Worm (Caenorhabditis elegans) whole organism, dauer: ENCODE data around the gene F40F9.10.

ENCODE experiments used
- unc-62 ChIP-seq: sonication (generic microtip); optimal IDR thresholded peaks from 2 replicates; lab custom pipeline; 2017; ENCODE audit warnings: missing biosample characterization, missing genetic modification reagents, missing genetic modification characterization

The F40F9.10 gene

DNA sequence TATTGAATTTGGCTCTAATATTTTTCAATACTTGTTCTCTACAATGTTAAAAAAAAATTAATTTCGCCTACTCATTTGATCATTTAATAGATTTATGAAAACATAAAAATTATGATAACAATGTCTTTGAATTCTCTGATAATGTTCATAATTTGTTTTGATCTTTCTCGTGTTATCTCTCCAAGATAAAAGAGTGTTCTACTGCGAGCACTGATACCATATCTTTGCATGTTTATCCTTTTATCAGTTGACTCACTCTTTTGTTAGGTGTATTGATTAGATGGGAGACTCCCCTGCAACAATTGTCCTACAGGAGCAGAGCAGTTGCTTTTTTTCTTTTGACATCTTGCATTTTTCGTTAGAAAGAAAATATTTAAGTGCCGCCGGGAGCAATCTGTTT lies 14.2 kb downstream of the F40F9.10 start:
- TF ChIP-seq unc-62 (GFP tag; lab: Kevin White, UChicago): no peak

DNA sequence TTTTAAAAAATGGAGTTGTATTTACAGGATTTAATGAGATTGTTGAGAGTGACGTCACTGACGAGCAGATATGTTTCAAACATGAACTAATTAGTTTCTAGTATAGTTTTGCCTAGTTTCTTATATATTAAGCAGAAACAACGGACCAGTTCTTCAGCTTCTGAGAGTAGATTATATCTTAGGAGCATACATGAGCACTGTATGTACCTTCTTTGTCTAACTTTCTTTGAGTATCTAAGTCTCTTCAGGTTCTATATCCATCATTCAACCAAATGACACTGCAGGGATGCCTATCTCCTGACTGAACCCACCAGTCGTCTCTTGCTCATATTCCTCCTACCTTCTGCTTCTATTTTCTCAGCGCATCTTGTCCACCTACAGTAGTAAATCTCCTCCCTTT lies 16.7 kb downstream of the F40F9.10 start, which contains the start of gene her-1:
Gene her-1 (plus strand): TSS at position 301 of the 400 bp plus-strand sequence.
- TF ChIP-seq unc-62 (GFP tag; lab: Kevin White, UChicago): no peak

DNA sequence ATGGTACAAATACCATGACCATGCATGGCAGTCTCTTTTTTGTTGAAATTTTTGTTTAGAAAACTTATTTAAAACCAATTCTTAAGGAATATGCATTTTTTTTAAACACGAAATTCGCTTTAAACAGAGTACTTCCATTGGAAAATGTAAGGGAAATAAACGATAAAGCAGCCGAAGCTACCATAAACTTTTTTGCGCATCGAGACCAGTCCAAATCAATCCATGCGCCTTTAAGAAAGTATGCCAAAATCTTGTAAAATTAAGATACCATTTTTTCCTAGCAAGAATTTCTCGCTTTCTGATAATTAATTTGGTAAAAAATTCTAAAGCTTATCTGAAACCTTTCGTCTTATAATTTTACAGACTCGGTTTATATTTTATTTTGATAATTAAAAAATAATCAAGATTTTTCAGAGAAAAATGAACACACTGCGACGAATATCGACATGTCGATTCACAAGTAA lies 20.8 kb downstream of the F40F9.10 start, which contains the start of gene ZK287.7:
Gene ZK287.7 (plus strand): TSS at position 414 of the 464 bp plus-strand sequence.
- TF ChIP-seq unc-62 (GFP tag; lab: Kevin White, UChicago): no peak

DNA sequence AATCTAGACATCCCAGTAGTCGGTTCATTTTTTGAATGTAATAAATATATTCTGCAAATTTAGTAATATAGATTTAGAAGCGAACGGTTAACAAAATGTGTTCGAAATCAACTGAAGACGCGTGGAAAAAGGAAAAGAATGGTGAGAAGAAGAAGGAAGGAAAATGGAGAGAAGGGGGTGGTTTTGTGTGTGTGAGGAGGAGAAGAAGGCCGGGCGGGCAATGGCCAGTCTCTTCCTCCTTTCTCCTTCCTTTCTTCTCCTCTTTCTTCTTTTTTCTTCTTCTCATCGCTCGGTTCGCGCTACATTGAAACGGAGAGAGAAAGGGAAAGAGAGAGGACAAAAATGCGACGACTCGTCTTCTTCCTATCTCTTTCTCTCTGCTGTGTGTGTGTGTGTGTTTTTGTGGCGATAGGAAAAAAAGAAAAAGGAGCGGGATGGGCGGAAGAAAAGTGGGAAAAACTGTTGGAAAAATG lies 21.3 kb downstream of the F40F9.10 start, which contains the start of gene ztf-9:
Gene ztf-9 (minus strand): TSS at position 51 of the 473 bp plus-strand sequence.
- no peak for TF ChIP-seq unc-62 (GFP tag; lab: Kevin White, UChicago)

DNA sequence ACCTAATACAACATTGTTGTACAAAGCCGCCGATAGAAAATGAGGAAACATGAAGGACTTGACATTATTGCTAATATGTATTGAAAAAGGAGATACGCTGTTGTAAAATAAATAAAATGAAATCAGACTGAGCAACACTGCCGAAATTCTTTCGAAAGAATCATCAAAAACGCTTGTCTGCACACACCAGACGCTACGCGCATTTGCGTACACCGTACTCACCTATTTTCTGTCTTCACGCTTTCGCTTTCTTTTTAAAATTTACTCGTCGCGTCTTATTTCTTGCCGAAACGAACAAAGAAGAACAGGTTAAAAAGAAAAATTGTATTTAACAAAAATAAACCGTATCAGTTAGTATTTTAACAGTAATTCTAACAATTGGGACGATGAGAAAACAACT lies 22.7 kb downstream of the F40F9.10 start:
- TF ChIP-seq unc-62 (GFP tag; lab: Kevin White, UChicago): no peak

DNA sequence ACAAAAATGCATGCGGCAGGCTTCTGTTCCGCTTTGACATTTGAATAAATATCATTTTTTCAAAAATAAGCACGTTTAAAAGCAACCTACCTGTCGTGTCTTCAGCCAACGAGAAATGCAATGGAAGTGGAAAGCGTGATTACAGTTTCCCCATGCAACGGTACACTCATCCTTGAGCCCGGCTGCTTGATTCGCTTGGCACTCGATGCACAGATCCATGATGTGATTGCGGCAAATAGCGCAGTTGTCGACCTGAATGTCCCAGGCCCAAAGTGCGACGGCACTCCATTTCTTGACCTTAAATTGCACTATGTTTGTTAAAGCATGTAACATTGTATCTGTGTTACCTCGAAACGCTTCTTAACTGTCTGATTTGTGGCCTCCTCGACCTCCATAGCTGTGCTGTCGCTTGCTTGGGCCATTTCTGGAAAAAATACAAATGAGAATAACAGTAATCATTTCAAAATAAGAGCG lies 23.3 kb downstream of the F40F9.10 start, which contains the start of gene rbx-1:
Gene rbx-1 (minus strand): TSS at position 424 of the 474 bp plus-strand sequence.
- no peak for TF ChIP-seq unc-62 (GFP tag; lab: Kevin White, UChicago)

DNA sequence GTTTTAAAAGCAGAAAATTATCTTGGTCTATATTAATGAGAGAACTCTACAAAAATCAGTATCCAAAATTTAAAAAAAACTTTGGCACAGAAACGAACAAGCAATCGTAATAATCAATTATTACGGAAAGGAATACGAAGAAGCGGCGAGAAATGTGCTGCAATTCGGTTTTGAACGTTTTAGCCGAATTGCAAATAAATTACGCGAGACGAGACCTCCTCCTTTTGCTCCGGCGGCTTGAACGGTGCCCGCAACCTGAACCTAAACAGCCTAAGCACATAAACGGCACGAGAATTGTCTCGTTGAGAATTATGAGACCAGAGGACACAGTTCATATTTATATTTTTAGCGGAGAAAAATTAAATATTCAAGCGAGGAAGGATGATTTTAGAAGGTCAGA lies 24.1 kb downstream of the F40F9.10 start:
- no peak for TF ChIP-seq unc-62 (GFP tag; lab: Kevin White, UChicago)

DNA sequence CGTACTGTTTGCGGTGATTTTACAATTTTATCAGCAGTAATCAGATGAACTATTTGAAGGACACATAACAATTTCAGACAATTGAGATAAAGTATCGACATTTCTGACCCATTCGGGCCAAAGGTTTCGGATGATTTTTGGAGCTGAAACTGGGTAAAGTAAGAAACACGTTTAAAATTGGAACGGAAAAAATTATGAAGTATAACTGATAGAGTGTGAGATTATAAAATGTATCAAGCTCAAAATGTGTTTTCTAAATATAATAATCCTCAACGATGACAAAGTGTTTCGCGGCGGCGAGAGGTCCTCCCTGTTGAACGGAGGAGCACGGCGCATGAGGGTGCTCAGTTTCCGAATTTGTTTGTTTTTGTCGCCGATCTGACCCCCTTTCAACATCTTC lies 27.9 kb downstream of the F40F9.10 start, which contains the start of gene ZK287.4:
Gene ZK287.4 (minus strand): TSS at position 101 of the 400 bp plus-strand sequence.
- no peak for TF ChIP-seq unc-62 (GFP tag; lab: Kevin White, UChicago)

DNA sequence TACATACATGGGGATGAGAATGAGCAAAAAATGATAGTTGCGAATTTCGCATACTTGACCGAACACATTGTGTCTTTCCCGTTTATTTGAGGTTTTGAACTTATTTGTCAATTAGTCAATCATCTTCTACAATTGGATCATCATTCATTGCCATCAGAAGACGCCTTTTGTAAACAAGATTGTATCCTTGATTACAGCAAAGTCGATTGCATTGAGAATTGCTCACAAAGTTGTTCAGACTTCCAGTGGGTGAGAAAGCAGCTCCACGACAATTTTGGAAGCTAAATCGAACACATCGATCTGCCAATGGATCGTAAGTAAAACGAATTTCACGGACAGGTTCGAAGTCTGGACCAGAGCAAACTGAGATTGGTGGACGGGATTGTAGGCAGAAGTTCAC lies 33.2 kb downstream of the F40F9.10 start:
- TF ChIP-seq unc-62 (GFP tag; lab: Kevin White, UChicago): no peak

DNA sequence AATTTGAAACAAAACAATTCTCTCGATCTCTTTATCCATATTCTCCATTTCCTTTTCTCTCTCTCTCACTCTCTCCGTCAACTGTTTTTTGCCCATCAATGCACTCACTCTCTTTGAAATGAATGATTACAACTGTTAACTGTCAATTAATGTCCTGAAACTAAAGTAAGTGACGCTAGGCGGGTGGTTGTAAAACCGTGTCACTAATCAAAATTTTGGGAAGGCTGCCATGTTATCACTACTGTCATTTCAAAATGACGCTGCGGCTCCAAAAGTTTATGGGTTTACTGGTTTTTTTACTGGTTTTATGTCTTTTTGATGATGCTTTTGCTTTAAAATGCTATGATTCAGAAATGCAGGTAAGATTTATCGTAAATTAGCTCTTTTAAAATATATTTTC lies 34.3 kb downstream of the F40F9.10 start, which contains the start of gene ZK287.9:
Gene ZK287.9 (plus strand): TSS at position 192 of the 400 bp plus-strand sequence.
- no peak for TF ChIP-seq unc-62 (GFP tag; lab: Kevin White, UChicago)

DNA sequence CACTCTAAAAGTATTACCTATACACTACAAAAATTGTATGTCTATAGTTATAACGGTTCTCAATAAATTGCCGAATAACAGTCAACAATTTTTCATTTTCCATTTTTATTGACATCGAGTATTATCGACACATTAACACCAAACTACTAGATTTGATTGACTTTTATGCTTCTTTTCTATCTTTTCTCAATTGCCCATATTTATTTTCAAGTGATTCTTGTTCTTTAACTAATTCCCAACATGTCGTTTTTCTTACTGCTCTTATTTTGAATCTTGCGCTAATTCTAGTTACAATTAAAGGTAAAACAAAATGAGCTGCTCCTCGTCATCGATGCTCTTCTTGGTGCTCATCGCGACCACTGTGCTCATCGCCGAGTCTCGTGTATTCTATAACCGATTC lies 35.5 kb downstream of the F40F9.10 start, which contains the start of gene cthd-1:
Gene cthd-1 (plus strand): TSS at position 301 of the 400 bp plus-strand sequence.
- no peak for TF ChIP-seq unc-62 (GFP tag; lab: Kevin White, UChicago)

DNA sequence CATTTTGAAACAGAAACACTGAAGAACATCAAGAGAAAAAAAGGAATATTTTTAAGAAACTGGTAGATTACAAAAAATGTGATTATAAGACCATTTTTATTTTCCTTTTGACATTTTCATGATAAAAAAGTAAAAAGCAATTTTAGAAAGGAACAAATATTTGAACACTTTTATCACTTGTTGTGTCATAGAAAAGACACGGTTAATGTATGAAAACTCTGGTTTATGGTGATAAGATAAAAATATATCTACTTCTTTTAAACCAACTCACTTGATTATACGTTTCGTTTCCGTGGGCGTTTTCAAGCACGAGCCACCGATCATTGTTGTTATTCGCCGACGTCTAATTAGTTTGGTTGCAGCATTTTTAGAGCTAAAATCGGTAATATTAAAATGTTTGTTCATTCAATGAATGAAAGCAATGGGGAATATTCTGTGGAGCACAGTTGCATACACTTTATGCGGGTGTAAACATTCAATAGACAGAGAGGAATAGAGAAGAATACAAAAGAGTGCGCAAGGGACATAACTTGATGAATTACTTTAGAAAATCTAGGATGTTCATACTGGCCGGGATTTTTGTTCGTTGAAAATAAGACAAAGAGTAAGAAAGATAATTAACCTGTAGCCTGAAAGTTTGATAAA lies 40.1 kb downstream of the F40F9.10 start, which contains the start of gene sulp-8:
Gene sulp-8 (minus strand): TSS at position 469 of the 645 bp plus-strand sequence.
- no peak for TF ChIP-seq unc-62 (GFP tag; lab: Kevin White, UChicago)

DNA sequence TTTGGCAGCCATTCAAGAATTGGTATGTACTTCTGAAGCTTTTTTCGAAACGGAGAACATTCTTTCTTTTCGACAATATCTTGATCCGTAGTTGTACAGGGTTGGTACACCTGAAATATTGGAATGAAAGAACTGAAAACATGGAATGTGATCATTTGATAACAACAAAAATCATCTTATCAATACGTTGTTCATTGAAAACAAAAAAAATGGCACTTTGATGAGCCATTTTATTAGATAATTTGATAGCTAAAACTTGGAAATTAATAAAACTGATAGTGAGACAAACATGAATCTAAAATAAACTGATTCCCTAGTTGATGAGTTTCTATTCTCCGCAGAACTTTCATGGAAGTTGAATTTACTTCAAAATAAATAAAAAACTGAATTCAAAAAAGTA lies 40.9 kb downstream of the F40F9.10 start:
- no peak for TF ChIP-seq unc-62 (GFP tag; lab: Kevin White, UChicago)

DNA sequence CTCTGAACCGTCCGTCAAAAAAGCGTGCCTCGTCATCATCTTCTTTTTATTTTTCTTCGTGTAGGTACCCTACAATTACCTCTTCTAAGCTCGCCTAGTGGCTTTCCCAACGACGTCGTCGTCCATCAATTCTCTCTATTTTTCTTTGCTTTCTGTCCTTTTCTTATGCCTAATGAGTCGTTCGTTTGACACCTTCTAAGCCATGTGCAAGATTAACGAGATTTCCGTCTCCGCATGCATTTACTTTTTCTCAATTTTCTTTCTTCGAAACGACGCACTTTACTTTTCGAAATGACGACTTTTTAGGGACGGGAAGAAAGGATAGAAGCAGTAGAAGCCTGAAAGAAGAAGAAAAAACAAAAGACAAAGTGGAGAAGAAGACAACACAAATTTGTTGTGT lies 47.0 kb downstream of the F40F9.10 start, which contains the start of gene ZK287.1:
Gene ZK287.1 (plus strand): TSS at position 301 of the 400 bp plus-strand sequence.
- TF ChIP-seq unc-62 (GFP tag; lab: Kevin White, UChicago): no peak

DNA sequence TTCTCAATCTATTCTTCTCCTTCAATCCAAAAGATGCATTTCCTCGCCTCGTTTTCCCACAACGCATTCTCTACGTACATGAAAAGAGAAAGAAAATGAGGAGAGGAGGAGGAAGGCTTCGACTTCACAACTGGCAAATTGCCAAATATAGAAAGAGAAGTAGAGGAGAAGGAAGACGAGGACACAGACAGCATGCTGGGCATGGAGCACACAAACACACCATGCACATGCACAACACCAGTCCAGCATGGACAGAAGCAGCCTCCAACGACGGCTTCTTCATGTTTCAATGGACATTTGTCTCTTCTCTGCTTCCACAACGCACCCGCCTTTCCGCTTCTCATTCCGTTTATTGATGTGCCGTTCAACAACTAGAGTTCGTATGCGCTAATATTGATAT lies 48.8 kb downstream of the F40F9.10 start:
- TF ChIP-seq unc-62 (GFP tag; lab: Kevin White, UChicago): no peak

DNA sequence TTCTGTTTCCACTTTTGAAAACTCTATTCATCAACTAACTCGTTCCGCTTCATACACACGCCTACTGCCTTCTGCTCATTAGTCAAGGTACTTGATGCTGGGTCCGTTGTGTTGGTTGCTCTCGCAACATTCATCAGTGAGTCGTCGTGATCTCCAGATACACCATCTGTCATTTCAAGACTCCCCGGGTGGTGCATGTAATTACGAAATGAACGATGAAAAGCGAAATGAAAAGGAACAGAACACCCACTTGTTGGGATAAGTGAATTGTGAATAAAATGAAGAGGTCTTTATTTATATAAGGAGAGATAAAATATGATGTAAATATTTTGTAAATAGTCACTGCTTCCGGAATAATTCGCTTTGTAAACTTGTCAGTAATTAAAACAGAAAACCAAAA lies 49.5 kb downstream of the F40F9.10 start:
- TF ChIP-seq unc-62 (GFP tag; lab: Kevin White, UChicago): no peak
